Fruit fly (Drosophila melanogaster) whole organism, pupa: Measurements from ENCODE around the gene CG9095.

Source experiments
- CG10348 ChIP-seq: fragments of 200-800 bp; sonication (Bioruptor generic); IDR thresholded peaks from 2 replicates; pipeline ENCODE4 v1.3.6; 2022; ENCODE audit warnings: missing biosample characterization, missing genetic modification characterization
- CG13204 ChIP-seq: fragments of 200-800 bp; sonication (Bioruptor generic); optimal IDR thresholded peaks from 2 replicates; lab custom pipeline; 2018; ENCODE audit warnings: missing biosample characterization, mild to moderate bottlenecking, missing genetic modification characterization, moderate library complexity
- CG15710 ChIP-seq: fragments of 200-800 bp; sonication (Bioruptor generic); optimal IDR thresholded peaks from 2 replicates; lab custom pipeline; 2018; ENCODE audit warnings: missing biosample characterization, mild to moderate bottlenecking, missing genetic modification characterization, moderate library complexity
- CG32121 ChIP-seq: fragments of 200-800 bp; sonication (Bioruptor generic); IDR thresholded peaks from 2 replicates; pipeline ENCODE4 v1.3.6; 2022; ENCODE audit warnings: missing biosample characterization, missing genetic modification characterization
- CG34367 ChIP-seq: fragments of 200-800 bp; sonication (Bioruptor generic); optimal IDR thresholded peaks from 2 replicates; lab custom pipeline; 2018; ENCODE audit warnings: missing biosample characterization, mild to moderate bottlenecking, missing genetic modification characterization
- CG4496 ChIP-seq: fragments of 200-800 bp; sonication (Bioruptor generic); IDR thresholded peaks from 3 replicates; pipeline ENCODE4 v1.3.6; 2022; ENCODE audit warnings: missing biosample characterization, missing genetic modification characterization
- Pif1A ChIP-seq: fragments of 200-800 bp; sonication (Bioruptor generic); optimal IDR thresholded peaks from 3 replicates; lab custom pipeline; 2016; ENCODE audit warnings: missing biosample characterization, missing genetic modification characterization
- Snoo ChIP-seq: fragments of 200-800 bp; sonication (Bioruptor generic); optimal IDR thresholded peaks from 3 replicates; lab custom pipeline; 2017; ENCODE audit warnings: missing biosample characterization, mild to moderate bottlenecking, missing genetic modification characterization, inconsistent platforms
- fd96Ca ChIP-seq: fragments of 200-800 bp; sonication (Bioruptor generic); IDR thresholded peaks from 3 replicates; pipeline ENCODE4 v1.3.6; 2022; ENCODE audit warnings: missing biosample characterization, missing genetic modification characterization

DNA sequence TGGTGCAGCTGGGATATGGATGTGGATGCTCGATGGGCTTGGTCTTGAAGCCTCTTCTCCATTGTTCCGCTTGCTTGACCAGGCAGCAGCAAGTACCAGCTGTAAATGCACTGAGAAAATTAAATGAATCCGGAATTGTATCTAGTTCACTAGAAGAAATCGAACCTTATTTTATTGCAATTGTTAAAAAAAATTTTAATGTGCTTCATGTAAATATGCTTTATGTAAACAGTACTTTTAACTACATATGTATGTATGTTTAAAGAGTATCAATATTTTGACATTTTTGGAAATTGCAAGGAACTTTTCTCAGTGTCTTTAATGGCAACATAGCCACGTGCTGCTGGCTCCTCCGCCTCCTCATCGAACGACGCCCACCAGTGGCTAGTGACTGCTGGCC is 1.9 kb upstream of the CG9095 start:
- TF ChIP-seq Snoo (no peak), CG10348 (GFP tag; lab: Robert Waterston, UW) (no peak), Pif1A (GFP tag; lab: Kevin White, UChicago) (no peak), fd96Ca (GFP tag; lab: Robert Waterston, UW) (no peak), CG4496 (0 out of 3 replicates have a peak, but pooled peaks have one; percentile 32), CG15710 (tag; lab: Kevin White, UChicago) (no peak), CG34367 (tag; lab: Kevin White, UChicago) (no peak), CG32121 (GFP tag; lab: Robert Waterston, UW) (0 out of 2 replicates have a peak, but pooled peaks have one; percentile 19), CG13204 (no peak)
